Worm (Caenorhabditis elegans) whole organism, young adult: ENCODE results near the gene droe-4.

Source experiments
- F37B4.10 ChIP-seq: fragments of 200-800 bp; sonication (Bioruptor generic); IDR thresholded peaks from 2 replicates; pipeline ENCODE4 v1.3.6; 2022; ENCODE audit warnings: missing genetic modification characterization, missing compliant biosample characterization
- F57A8.1 ChIP-seq: fragments of 200-800 bp; sonication (Bioruptor generic); optimal IDR thresholded peaks from 2 replicates; lab custom pipeline; 2018; ENCODE audit warnings: mild to moderate bottlenecking, missing genetic modification characterization, moderate library complexity, missing compliant biosample characterization
- ceh-79 ChIP-seq: sonication (generic microtip); optimal IDR thresholded peaks from 2 replicates; lab custom pipeline; 2017; ENCODE audit warnings: mild to moderate bottlenecking, missing genetic modification characterization, missing compliant biosample characterization
- ekl-4 ChIP-seq: fragments of 200-800 bp; sonication (Bioruptor generic); IDR thresholded peaks from 2 replicates; pipeline ENCODE4 v1.3.6; 2022; ENCODE audit warnings: missing genetic modification reagents, missing genetic modification characterization, missing compliant biosample characterization
- lin-35 ChIP-seq, 3 experiments: fragments of 150-350 bp in 2 of 3; sonication (generic microtip) in 1 of 3; optimal IDR thresholded peaks; 2 replicates each; lab custom pipeline; 2014 to 2018; ENCODE audit warnings: missing biosample characterization in 3 of 3, missing genetic modification characterization in 3 of 3, missing genetic modification reagents in 3 of 3

DNA sequence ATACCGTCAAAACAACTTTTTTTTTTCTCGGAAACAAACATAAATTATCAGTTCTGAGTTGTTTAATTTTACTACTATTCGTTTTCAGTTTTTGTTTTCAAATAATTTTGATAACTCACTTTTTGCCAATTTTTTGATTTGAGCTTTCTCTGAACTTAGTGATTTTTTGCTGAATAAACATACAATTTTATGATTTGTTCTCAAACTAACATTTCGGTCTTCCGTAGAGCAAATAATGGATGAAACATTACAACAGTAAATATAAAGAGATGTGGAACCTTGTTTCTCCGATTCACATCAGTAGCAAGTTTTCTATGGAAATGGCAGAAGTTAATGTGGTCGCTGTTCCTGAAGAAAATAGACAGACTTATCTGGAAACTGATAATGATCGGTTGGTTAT lies 42.7 kb upstream of the droe-4 start, which contains the start of gene R10D12.7:
- no peak for TF ChIP-seq F57A8.1 (GFP tag; lab: Kevin White, UChicago)
- no peak for TF ChIP-seq F37B4.10 (GFP tag; lab: Robert Waterston, UW)
- no peak for TF ChIP-seq ceh-79 (tag; lab: Kevin White, UChicago)
- no peak for TF ChIP-seq lin-35 (GFP tag; optimal IDR thresholded peaks at IDR 0.05; lab: Kevin White, UChicago)
- TF ChIP-seq ekl-4 (GFP tag; lab: Robert Waterston, UW): no peak
